Worm (Caenorhabditis elegans): ENCODE data around the gene K08D9.9.

- TF ChIP-seq klf-2 (GFP tag; conservative IDR thresholded peaks at IDR 0.05) (no peak), flt-1 (GFP tag; IDR thresholded peaks at IDR 0.05) (no peak), T22C8.4 (GFP tag; IDR thresholded peaks at IDR 0.05) (no peak), ref-1 (GFP tag; conservative IDR thresholded peaks at IDR 0.05) (no peak), cog-1 (tag; optimal IDR thresholded peaks at IDR 0.05) (no peak), tab-1 (GFP tag; IDR thresholded peaks at IDR 0.05) (no peak), med-1 (GFP tag; optimal IDR thresholded peaks at IDR 0.05; ENCODE audit: insufficient read depth) (no peak)
Observed at ce11 chrV:3242984-3243383, 6.5 kb upstream of the K08D9.9 start, which contains the start of gene gst-23.

Data from whole organism, midembryonic.